Fruit fly (Drosophila melanogaster) whole organism, pupa: ENCODE data around the gene mmy.

ENCODE experiments used
- CG15710 ChIP-seq: fragments of 200-800 bp; sonication (Bioruptor generic); optimal IDR thresholded peaks from 2 replicates; lab custom pipeline; 2018; ENCODE audit warnings: missing biosample characterization, mild to moderate bottlenecking, missing genetic modification characterization, moderate library complexity
- EcR ChIP-seq: fragments of 200-800 bp; sonication (Bioruptor generic); optimal IDR thresholded peaks from 3 replicates; lab custom pipeline; 2019; ENCODE audit warnings: missing biosample characterization, missing genetic modification characterization, mild to moderate bottlenecking, moderate library complexity, missing genetic modification reagents
- Pif1B ChIP-seq: fragments of 200-800 bp; sonication (Bioruptor generic); optimal IDR thresholded peaks from 3 replicates; lab custom pipeline; 2016; ENCODE audit warnings: missing biosample characterization, missing genetic modification characterization
- fd96Ca ChIP-seq: fragments of 200-800 bp; sonication (Bioruptor generic); IDR thresholded peaks from 3 replicates; pipeline ENCODE4 v1.3.6; 2022; ENCODE audit warnings: missing biosample characterization, missing genetic modification characterization
- rn ChIP-seq: fragments of 200-800 bp; sonication (Bioruptor generic); IDR thresholded peaks from 2 replicates; pipeline ENCODE4 v1.3.6; 2022; ENCODE audit warnings: missing biosample characterization, missing genetic modification characterization

dm6 chr2L:6465497-6465896 is 8.2 kb downstream of the mmy start, which contains the start of gene Rchy1:
- TF ChIP-seq fd96Ca (no peak), CG15710 (tag; lab: Kevin White, UChicago) (no peak), rn (GFP tag; lab: Robert Waterston, UW) (no peak), EcR (GFP tag; lab: Kevin White, UChicago) (no peak), Pif1B (GFP tag; lab: Kevin White, UChicago) (peak; percentile 16)
